Fruit fly (Drosophila melanogaster): ENCODE results near the gene CG6923.

CG6923 gene

dm6 chr3R:11696209-11696608 is 53.6 kb downstream of the CG6923 start, which contains the start of gene CG14717:
TSS of gene CG14717 (plus strand) at chr3R:11696509.
- TF ChIP-seq eg (GFP tag; IDR thresholded peaks at IDR 0.05) (no peak), CG4318 (GFP tag; optimal IDR thresholded peaks at IDR 0.05) (no peak), ss (GFP tag; optimal IDR thresholded peaks at IDR 0.05) (no peak), CG8319 (GFP tag; optimal IDR thresholded peaks at IDR 0.05) (no peak), CG32006 (GFP tag; optimal IDR thresholded peaks at IDR 0.05) (no peak), salr (GFP tag; optimal IDR thresholded peaks at IDR 0.05) (no peak), lz (GFP tag; optimal IDR thresholded peaks at IDR 0.05) (no peak), Sox102F (GFP tag; optimal IDR thresholded peaks at IDR 0.05) (no peak), dac (GFP tag; optimal IDR thresholded peaks at IDR 0.05) (no peak)

- TF ChIP-seq CG11294 (GFP tag; IDR thresholded peaks at IDR 0.05), result 0 out of 2 replicates have a peak, but pooled peaks have one; percentile 5
- no peak for TF ChIP-seq CG11902 (GFP tag; optimal IDR thresholded peaks at IDR 0.05)
- TF ChIP-seq CG8119 (GFP tag; IDR thresholded peaks at IDR 0.05), result no peak
- no peak for TF ChIP-seq CG7368 (GFP tag; optimal IDR thresholded peaks at IDR 0.05)
- TF ChIP-seq CG10669 (GFP tag; optimal IDR thresholded peaks at IDR 0.05), result peak; percentile 75
- TF ChIP-seq Smox (GFP tag; optimal IDR thresholded peaks at IDR 0.05), result no peak
- TF ChIP-seq Hr38 (GFP tag; optimal IDR thresholded peaks at IDR 0.05), result no peak
- no peak for TF ChIP-seq CG10631 (GFP tag; optimal IDR thresholded peaks at IDR 0.05)
- no peak for TF ChIP-seq fkh (GFP tag; optimal IDR thresholded peaks at IDR 0.05)
- TF ChIP-seq CG3919 (GFP tag; optimal IDR thresholded peaks at IDR 0.05), result no peak
- TF ChIP-seq dac (GFP tag; optimal IDR thresholded peaks at IDR 0.05), result no peak
- no peak for TF ChIP-seq CG16779 (tag; optimal IDR thresholded peaks at IDR 0.05)
- TF ChIP-seq Eip78C (GFP tag), result peak; percentile 77
- no peak for TF ChIP-seq Sox15 (GFP tag; optimal IDR thresholded peaks at IDR 0.05)
- TF ChIP-seq Blimp-1 (GFP tag; optimal IDR thresholded peaks at IDR 0.05), result no peak
- no peak for TF ChIP-seq CG1621 (tag; optimal IDR thresholded peaks at IDR 0.05)
These were observed 55.2 kb downstream of the CG6923 start, which contains the start of gene Fer3 for dm6 chr3R:11694311-11695305. TSS of gene Fer3 (minus strand) at chr3R:11694311.
